Worm (Caenorhabditis elegans) whole organism, young adult: ENCODE results near the gene trpp-6.

Experiments
- B0019.2 ChIP-seq: fragments of 200-800 bp; sonication (Bioruptor generic); conservative IDR thresholded peaks from 2 replicates; pipeline ENCODE4 v1.3.6; 2022; ENCODE audit warnings: missing genetic modification reagents, missing genetic modification characterization, missing compliant biosample characterization
- B0035.1 ChIP-seq: sonication (generic microtip); optimal IDR thresholded peaks from 2 replicates; lab custom pipeline; 2016; ENCODE audit warnings: missing genetic modification characterization, mild to moderate bottlenecking, missing compliant biosample characterization, missing genotype, missing genetic modification reagents
- B0336.3 ChIP-seq: fragments of 200-800 bp; sonication (Bioruptor generic); IDR thresholded peaks from 2 replicates; pipeline ENCODE4 v1.3.6; 2022; ENCODE audit warnings: missing genetic modification characterization, missing compliant biosample characterization
- D2030.7 ChIP-seq: fragments of 200-800 bp; sonication (Bioruptor generic); IDR thresholded peaks from 2 replicates; pipeline ENCODE4 v1.3.6; 2022; ENCODE audit warnings: missing genetic modification reagents, missing genetic modification characterization, missing compliant biosample characterization
- F10E7.11 ChIP-seq: sonication (generic microtip); optimal IDR thresholded peaks from 2 replicates; lab custom pipeline; 2017; ENCODE audit warnings: mild to moderate bottlenecking, missing genetic modification characterization, moderate library complexity, missing compliant biosample characterization
- F33H1.4 ChIP-seq: fragments of 200-800 bp; sonication (Bioruptor generic); IDR thresholded peaks from 2 replicates; pipeline ENCODE4 v1.3.6; 2022; ENCODE audit warnings: missing genetic modification reagents, missing genetic modification characterization, missing compliant biosample characterization
- F39B2.1 ChIP-seq: fragments of 200-800 bp; sonication (Bioruptor generic); IDR thresholded peaks from 2 replicates; pipeline ENCODE4 v1.3.6; 2022; ENCODE audit warnings: missing genetic modification reagents, missing genetic modification characterization, missing compliant biosample characterization
- F52B5.7 ChIP-seq: sonication (generic microtip); optimal IDR thresholded peaks from 2 replicates; lab custom pipeline; 2016; ENCODE audit warnings: mild to moderate bottlenecking, missing genetic modification characterization, missing compliant biosample characterization
- ZK185.1 ChIP-seq: sonication (generic microtip); optimal IDR thresholded peaks from 2 replicates; lab custom pipeline; 2016; ENCODE audit warnings: mild to moderate bottlenecking, missing genetic modification characterization, missing compliant biosample characterization; ENCODE audit not compliant: poor library complexity, severe bottlenecking
- atf-7 ChIP-seq: sonication (generic microtip); optimal IDR thresholded peaks from 2 replicates; lab custom pipeline; 2017; ENCODE audit warnings: mild to moderate bottlenecking, missing genetic modification characterization, missing compliant biosample characterization
- attf-3 ChIP-seq: fragments of 200-800 bp; sonication (Bioruptor generic); conservative IDR thresholded peaks from 2 replicates; pipeline ENCODE4 v1.3.6; 2022; ENCODE audit warnings: missing genetic modification reagents, missing genetic modification characterization, missing compliant biosample characterization
- bed-2 ChIP-seq: fragments of 200-800 bp; sonication (Bioruptor generic); IDR thresholded peaks from 2 replicates; pipeline ENCODE4 v1.3.6; 2022; ENCODE audit warnings: missing genetic modification reagents, missing genetic modification characterization, missing compliant biosample characterization
- cebp-1 ChIP-seq, 2 experiments: fragments of 200-800 bp in 1 of 2; sonication (Bioruptor generic) in 1 of 2; sonication (generic microtip) in 1 of 2; IDR thresholded peaks in 1 of 2; optimal IDR thresholded peaks in 1 of 2; 2 replicates each; pipeline versions ENCODE4 v1.3.6 to Lab custom; 2017 to 2022; ENCODE audit warnings: missing compliant biosample characterization in 2 of 2, missing genetic modification characterization in 2 of 2, mild to moderate bottlenecking in 1 of 2, missing genetic modification reagents in 1 of 2, moderate library complexity in 1 of 2
- ceh-79 ChIP-seq: sonication (generic microtip); optimal IDR thresholded peaks from 2 replicates; lab custom pipeline; 2017; ENCODE audit warnings: mild to moderate bottlenecking, missing genetic modification characterization, missing compliant biosample characterization
- dox-1 ChIP-seq: fragments of 200-800 bp; sonication (Bioruptor generic); IDR thresholded peaks from 2 replicates; pipeline ENCODE4 v1.3.6; 2022; ENCODE audit warnings: missing genetic modification reagents, missing genetic modification characterization, missing compliant biosample characterization
- dpl-1 ChIP-seq: fragments of 150-350 bp; optimal IDR thresholded peaks from 2 replicates; lab custom pipeline; 2014; ENCODE audit warnings: missing biosample characterization, missing genetic modification reagents, missing genetic modification characterization
- efl-1 ChIP-seq: fragments of 150-350 bp; optimal IDR thresholded peaks from 2 replicates; lab custom pipeline; 2014; ENCODE audit warnings: missing biosample characterization, missing genetic modification reagents, missing genetic modification characterization
- egrh-3 ChIP-seq: fragments of 200-800 bp; sonication (Bioruptor generic); IDR thresholded peaks from 2 replicates; pipeline ENCODE4 v1.3.6; 2022; ENCODE audit warnings: missing genetic modification reagents, missing genetic modification characterization, missing compliant biosample characterization
- gei-17 ChIP-seq: fragments of 200-800 bp; sonication (Bioruptor generic); optimal IDR thresholded peaks from 2 replicates; lab custom pipeline; 2018; ENCODE audit warnings: mild to moderate bottlenecking, missing genetic modification characterization, missing compliant biosample characterization
- him-1 ChIP-seq: sonication (generic microtip); optimal IDR thresholded peaks from 2 replicates; lab custom pipeline; 2016; ENCODE audit warnings: missing genotype, missing genetic modification reagents, missing genetic modification characterization, missing compliant biosample characterization
- hlh-12 ChIP-seq: sonication (generic microtip); optimal IDR thresholded peaks from 2 replicates; lab custom pipeline; 2016; ENCODE audit warnings: missing genetic modification characterization, missing compliant biosample characterization
- hmg-1.2 ChIP-seq: fragments of 200-800 bp; sonication (Bioruptor generic); IDR thresholded peaks from 2 replicates; pipeline ENCODE4 v1.3.6; 2022; ENCODE audit warnings: missing genetic modification reagents, missing genetic modification characterization, missing compliant biosample characterization
- hmg-20 ChIP-seq: fragments of 200-800 bp; sonication (Bioruptor generic); IDR thresholded peaks from 2 replicates; pipeline ENCODE4 v1.3.6; 2022; ENCODE audit warnings: missing genetic modification reagents, missing genetic modification characterization, missing compliant biosample characterization
- lin-35 ChIP-seq, 3 experiments: fragments of 150-350 bp in 2 of 3; sonication (generic microtip) in 1 of 3; optimal IDR thresholded peaks; 2 replicates each; lab custom pipeline; 2014 to 2018; ENCODE audit warnings: missing biosample characterization in 3 of 3, missing genetic modification characterization in 3 of 3, missing genetic modification reagents in 3 of 3
- lin-40 ChIP-seq: sonication (generic microtip); optimal IDR thresholded peaks from 2 replicates; lab custom pipeline; 2016; ENCODE audit warnings: missing genetic modification characterization, mild to moderate bottlenecking, missing compliant biosample characterization, missing genotype, missing genetic modification reagents
- lir-1 ChIP-seq: fragments of 200-800 bp; sonication (Bioruptor generic); conservative IDR thresholded peaks from 2 replicates; pipeline ENCODE4 v1.3.6; 2022; ENCODE audit warnings: missing genetic modification reagents, missing genetic modification characterization, missing compliant biosample characterization
- lsl-1 ChIP-seq: fragments of 200-800 bp; sonication (Bioruptor generic); optimal IDR thresholded peaks from 2 replicates; lab custom pipeline; 2018; ENCODE audit warnings: mild to moderate bottlenecking, missing genetic modification characterization, moderate library complexity, missing compliant biosample characterization
- madf-8 ChIP-seq: fragments of 200-800 bp; sonication (Bioruptor generic); conservative IDR thresholded peaks from 2 replicates; pipeline ENCODE4 v1.3.6; 2022; ENCODE audit warnings: missing genetic modification reagents, missing genetic modification characterization, missing compliant biosample characterization
- mel-28 ChIP-seq: sonication (generic microtip); optimal IDR thresholded peaks from 2 replicates; lab custom pipeline; 2016; ENCODE audit warnings: borderline replicate concordance, mild to moderate bottlenecking, missing genetic modification characterization, missing compliant biosample characterization
- mxl-1 ChIP-seq: sonication (generic microtip); optimal IDR thresholded peaks from 2 replicates; lab custom pipeline; 2016; ENCODE audit warnings: missing genetic modification characterization, missing compliant biosample characterization
- nfya-1 ChIP-seq: sonication (generic microtip); optimal IDR thresholded peaks from 2 replicates; lab custom pipeline; 2017; ENCODE audit warnings: antibody characterized with exemption, missing compliant biosample characterization, missing genetic modification characterization, borderline replicate concordance; ENCODE audit not compliant: insufficient read depth
- nfyb-1 ChIP-seq: fragments of 200-800 bp; sonication (Bioruptor generic); IDR thresholded peaks from 2 replicates; pipeline ENCODE4 v1.3.6; 2022; ENCODE audit warnings: missing genetic modification reagents, missing genetic modification characterization, missing compliant biosample characterization
- nhr-179 ChIP-seq: sonication (generic microtip); optimal IDR thresholded peaks from 2 replicates; lab custom pipeline; 2016; ENCODE audit warnings: mild to moderate bottlenecking, missing genetic modification characterization, missing compliant biosample characterization
- nhr-80 ChIP-seq: sonication (generic microtip); optimal IDR thresholded peaks from 2 replicates; lab custom pipeline; 2016; ENCODE audit warnings: missing genetic modification characterization, missing compliant biosample characterization
- nhr-90 ChIP-seq: sonication (generic microtip); optimal IDR thresholded peaks from 2 replicates; lab custom pipeline; 2016; ENCODE audit warnings: missing genotype, mild to moderate bottlenecking, missing genetic modification characterization, missing compliant biosample characterization
- pha-4 ChIP-seq: fragments of 150-350 bp; sonication (generic microtip); optimal IDR thresholded peaks from 2 replicates; lab custom pipeline; 2014; ENCODE audit warnings: missing biosample characterization, missing genetic modification reagents, missing genetic modification characterization
- rcor-1 ChIP-seq: fragments of 200-800 bp; sonication (Bioruptor generic); IDR thresholded peaks from 2 replicates; pipeline ENCODE4 v1.3.6; 2022; ENCODE audit warnings: missing genetic modification reagents, missing genetic modification characterization, missing compliant biosample characterization
- sea-2 ChIP-seq: fragments of 200-800 bp; sonication (Bioruptor generic); IDR thresholded peaks from 2 replicates; pipeline ENCODE4 v1.3.6; 2022; ENCODE audit warnings: missing genetic modification characterization, missing compliant biosample characterization
- snpc-1.3 ChIP-seq: sonication (generic microtip); optimal IDR thresholded peaks from 2 replicates; lab custom pipeline; 2017; ENCODE audit warnings: missing genetic modification characterization, mild to moderate bottlenecking, missing compliant biosample characterization, antibody characterized with exemption, moderate library complexity, missing genotype, missing genetic modification reagents; ENCODE audit not compliant: insufficient read depth
- snpc-3.4 ChIP-seq: sonication (generic microtip); optimal IDR thresholded peaks from 2 replicates; lab custom pipeline; 2017; ENCODE audit warnings: missing genetic modification characterization, mild to moderate bottlenecking, missing compliant biosample characterization, antibody characterized with exemption, moderate library complexity, missing genotype, missing genetic modification reagents
- snpc-4 ChIP-seq, 5 experiments: fragments of 150-350 bp in 1 of 5; sonication (generic microtip) in 4 of 5; optimal IDR thresholded peaks; 2 replicates each; lab custom pipeline; 2014 to 2018; ENCODE audit warnings: missing genetic modification characterization in 5 of 5, missing biosample characterization in 3 of 5, antibody characterized with exemption in 2 of 5, mild to moderate bottlenecking in 2 of 5, missing compliant biosample characterization in 2 of 5, missing genotype in 2 of 5, moderate library complexity in 2 of 5, missing genetic modification reagents in 1 of 5
- somi-1 ChIP-seq: fragments of 200-800 bp; sonication (Bioruptor generic); optimal IDR thresholded peaks from 2 replicates; lab custom pipeline; 2018; ENCODE audit warnings: mild to moderate bottlenecking, missing genetic modification characterization, missing compliant biosample characterization
- unc-130 ChIP-seq: sonication (generic microtip); optimal IDR thresholded peaks from 2 replicates; lab custom pipeline; 2016; ENCODE audit warnings: missing genetic modification reagents, missing genetic modification characterization, missing compliant biosample characterization
- zfh-2 ChIP-seq: fragments of 200-800 bp; sonication (Bioruptor generic); conservative IDR thresholded peaks from 2 replicates; pipeline ENCODE4 v1.3.6; 2022; ENCODE audit warnings: missing genetic modification reagents, missing genetic modification characterization, missing compliant biosample characterization
- ztf-26 ChIP-seq: sonication (generic microtip); optimal IDR thresholded peaks from 2 replicates; lab custom pipeline; 2017; ENCODE audit warnings: missing genetic modification characterization, missing compliant biosample characterization
- ztf-28 ChIP-seq: fragments of 200-800 bp; sonication (Bioruptor generic); IDR thresholded peaks from 2 replicates; pipeline ENCODE4 v1.3.6; 2022; ENCODE audit warnings: missing genetic modification reagents, missing genetic modification characterization, missing compliant biosample characterization

The trpp-6 gene

DNA sequence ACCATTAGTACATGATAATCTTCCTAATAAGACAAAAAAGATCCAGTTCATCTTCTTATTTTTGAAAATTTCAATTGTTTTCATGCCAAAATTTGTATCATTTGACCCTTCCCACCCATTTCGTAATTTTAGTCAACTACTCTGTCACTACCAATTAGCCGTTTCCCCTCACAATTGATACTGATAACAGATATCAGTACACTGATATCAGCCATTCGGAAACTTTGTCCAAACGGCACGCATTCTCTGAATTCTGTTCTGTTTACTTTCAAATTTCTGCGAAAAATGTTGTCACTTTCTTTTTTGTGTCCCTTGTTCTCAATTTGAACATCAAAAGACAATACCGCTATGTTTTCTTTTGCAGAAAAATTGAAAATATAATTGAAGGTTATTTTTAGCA lies 20.9 kb downstream of the trpp-6 start:
- TF ChIP-seq zfh-2 (GFP tag; lab: Robert Waterston, UW) (no peak), cebp-1 (GFP tag; IDR thresholded peaks at IDR 0.05; lab: Robert Waterston, UW) (no peak), cebp-1 (tag; optimal IDR thresholded peaks at IDR 0.05; lab: Kevin White, UChicago) (peak; percentile 49), pha-4 (tag; lab: Kevin White, UChicago) (no peak), ztf-28 (GFP tag; lab: Robert Waterston, UW) (no peak), mxl-1 (tag; lab: Kevin White, UChicago) (no peak), egrh-3 (no peak), hmg-1.2 (GFP tag; lab: Robert Waterston, UW) (no peak), nhr-80 (tag; lab: Kevin White, UChicago) (peak; percentile 45), gei-17 (GFP tag; lab: Kevin White, UChicago) (no peak), B0336.3 (GFP tag; lab: Robert Waterston, UW) (no peak), somi-1 (no peak), atf-7 (tag; lab: Kevin White, UChicago) (no peak), unc-130 (GFP tag; lab: Kevin White, UChicago) (no peak), snpc-1.3 (no peak), ztf-26 (no peak)

DNA sequence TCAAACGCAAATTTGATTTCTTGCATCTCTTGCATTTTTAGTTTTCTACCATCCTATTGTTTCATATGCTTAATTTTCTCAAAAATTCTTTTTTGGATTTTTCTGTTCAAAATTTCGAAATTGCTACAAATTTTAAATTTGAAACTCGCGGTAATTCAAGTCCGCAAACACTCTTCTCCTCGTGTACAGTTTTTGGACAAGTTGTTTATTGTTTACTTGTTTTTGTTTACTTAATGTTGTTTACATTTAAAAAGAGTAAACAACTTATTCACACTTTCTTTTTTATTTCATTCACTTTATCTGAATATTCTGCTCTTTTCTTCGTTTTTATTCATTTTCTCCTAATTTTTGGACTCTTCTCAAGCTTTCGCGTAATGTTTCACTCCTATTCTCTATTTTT lies 26.6 kb downstream of the trpp-6 start:
- no peak for TF ChIP-seq nhr-179 (tag; lab: Kevin White, UChicago)
- no peak for TF ChIP-seq sea-2 (GFP tag; lab: Robert Waterston, UW)
- no peak for TF ChIP-seq mel-28 (tag; lab: Kevin White, UChicago)
- no peak for TF ChIP-seq F10E7.11 (tag; lab: Kevin White, UChicago)
- TF ChIP-seq F52B5.7: no peak
- no peak for TF ChIP-seq rcor-1 (GFP tag; lab: Robert Waterston, UW)
- TF ChIP-seq bed-2: no peak
- peak; percentile 63 for TF ChIP-seq efl-1 (GFP tag; lab: Kevin White, UChicago)
- TF ChIP-seq F33H1.4 (GFP tag; lab: Robert Waterston, UW): peak; percentile 26; the same call in 1 of the 2 replicates
- peak; percentile 18 for TF ChIP-seq him-1 (tag; lab: Kevin White, UChicago)
- TF ChIP-seq hmg-20: no peak
- TF ChIP-seq dox-1: peak; percentile 33; the same call in 1 of the 2 replicates
- TF ChIP-seq madf-8: peak; percentile 46; the same call in 1 of the 2 replicates
- peak; percentile 60 for TF ChIP-seq lsl-1 (GFP tag; lab: Kevin White, UChicago)
- no peak for TF ChIP-seq B0035.1 (tag; lab: Kevin White, UChicago)
- no peak for TF ChIP-seq lin-35 (GFP tag; optimal IDR thresholded peaks at IDR 0.05; lab: Kevin White, UChicago)
- no peak for TF ChIP-seq ceh-79
- no peak for TF ChIP-seq hlh-12 (tag; lab: Kevin White, UChicago)
- no peak for TF ChIP-seq lir-1 (GFP tag; lab: Robert Waterston, UW)
- no peak for TF ChIP-seq nfya-1 (tag; lab: Kevin White, UChicago)
- no peak for TF ChIP-seq snpc-4 (GFP tag; optimal IDR thresholded peaks at IDR 0.05; lab: Kevin White, UChicago)
- TF ChIP-seq snpc-4 (tag; optimal IDR thresholded peaks at IDR 0.05; lab: Kevin White, UChicago): peak in 2 of 4 experiments; percentile 36 to 42
- no peak for TF ChIP-seq nfyb-1 (GFP tag; lab: Robert Waterston, UW)
- no peak for TF ChIP-seq F39B2.1
- no peak for TF ChIP-seq nhr-90 (tag; lab: Kevin White, UChicago)
- TF ChIP-seq atf-7 (tag; lab: Kevin White, UChicago): no peak
- no peak for TF ChIP-seq attf-3
- TF ChIP-seq B0019.2 (GFP tag; lab: Robert Waterston, UW): 0 out of 2 replicates have a peak, but pooled peaks have one; percentile 31
- TF ChIP-seq dpl-1: peak; percentile 64
- no peak for TF ChIP-seq ztf-26
- TF ChIP-seq snpc-3.4 (tag; lab: Kevin White, UChicago): peak; percentile 88
- no peak for TF ChIP-seq ZK185.1 (tag; lab: Kevin White, UChicago)
- TF ChIP-seq gei-17 (GFP tag; lab: Kevin White, UChicago): no peak
- no peak for TF ChIP-seq lin-40 (tag; lab: Kevin White, UChicago)
- peak; percentile 80 for TF ChIP-seq D2030.7 (GFP tag; lab: Robert Waterston, UW)
